Worm (Caenorhabditis elegans): Measurements from ENCODE around the gene C08F11.7.
"Not testable (repeated sequence)": the region's sequence is repeated elsewhere in the genome, so short reads cannot be mapped to it uniquely, and the experiment has no call there.

DNA sequence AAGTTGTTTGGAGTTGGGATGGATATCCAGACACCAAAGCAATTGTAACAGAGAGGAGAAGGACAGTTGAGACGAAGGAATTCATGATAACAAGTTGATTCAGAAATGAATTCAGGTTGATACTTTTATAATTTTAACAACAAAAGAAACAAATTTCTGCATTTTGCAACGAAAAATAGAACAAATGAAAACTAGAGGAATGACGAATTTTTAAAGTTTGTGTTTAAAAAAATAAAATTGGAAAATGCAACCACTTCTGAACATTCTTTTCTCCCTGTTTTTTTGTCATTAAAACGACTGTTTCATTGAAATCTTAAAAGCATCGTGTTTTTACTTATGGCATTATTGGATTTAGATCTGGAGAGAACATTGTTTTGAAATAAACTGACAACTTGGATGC lies 14.3 kb downstream of the C08F11.7 start, which contains the start of gene C08F11.12:
- not testable (repeated sequence) for TF ChIP-seq B0019.2 (GFP tag; conservative IDR thresholded peaks at IDR 0.05); ceh-100 (GFP tag; IDR thresholded peaks at IDR 0.05); lsl-1 (GFP tag; optimal IDR thresholded peaks at IDR 0.05); nfya-1 (tag; optimal IDR thresholded peaks at IDR 0.05; ENCODE audit: borderline replicate concordance, insufficient read depth); mes-4 (tag; optimal IDR thresholded peaks at IDR 0.05); F33H1.4 (GFP tag; IDR thresholded peaks at IDR 0.05); F57C9.4 (tag; optimal IDR thresholded peaks at IDR 0.05)

Measured in whole organism, young adult.